Worm (Caenorhabditis elegans) whole organism, mixed stage, embryonic: ENCODE results near the gene R160.5.

Experiments
- M03D4.4 ChIP-seq: sonication (generic microtip); optimal IDR thresholded peaks from 2 replicates; lab custom pipeline; 2017; ENCODE audit warnings: mild to moderate bottlenecking, missing genetic modification characterization, missing compliant biosample characterization
- cnd-1 ChIP-seq: fragments of 200-800 bp; sonication (Bioruptor generic); optimal IDR thresholded peaks from 2 replicates; lab custom pipeline; 2018; ENCODE audit warnings: mild to moderate bottlenecking, missing genetic modification characterization, missing compliant biosample characterization
- elt-3 ChIP-seq: fragments of 150-350 bp; optimal IDR thresholded peaks from 2 replicates; lab custom pipeline; 2014; ENCODE audit warnings: missing biosample characterization, missing genetic modification characterization
- lin-32 ChIP-seq: fragments of 200-800 bp; sonication (Bioruptor generic); optimal IDR thresholded peaks from 2 replicates; lab custom pipeline; 2018; ENCODE audit warnings: mild to moderate bottlenecking, missing genetic modification characterization, missing compliant biosample characterization
- unc-39 ChIP-seq: fragments of 150-350 bp; optimal IDR thresholded peaks from 2 replicates; lab custom pipeline; 2014; ENCODE audit warnings: missing biosample characterization, missing genetic modification characterization
- unc-62 ChIP-seq: fragments of 150-350 bp; optimal IDR thresholded peaks from 2 replicates; lab custom pipeline; 2014; ENCODE audit warnings: missing biosample characterization, missing genetic modification reagents, missing genetic modification characterization

DNA sequence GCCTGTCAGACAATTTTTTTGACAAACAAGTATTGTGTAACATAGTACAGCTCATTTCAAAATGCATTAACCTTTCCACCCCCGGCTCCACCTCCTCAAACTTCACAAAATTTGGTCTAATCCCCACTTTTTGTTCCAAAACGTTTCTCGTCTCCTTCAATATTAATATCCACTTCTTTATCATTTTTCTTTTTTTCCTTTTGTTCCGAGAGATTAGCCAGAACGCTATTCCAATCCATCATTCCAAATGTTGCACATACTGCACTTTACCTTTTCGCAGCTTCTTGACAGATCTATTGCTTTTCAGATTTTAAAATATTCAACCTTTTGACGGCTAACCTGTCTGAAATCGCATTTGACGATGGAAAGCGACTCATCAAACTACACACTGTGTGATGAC lies 32.2 kb upstream of the R160.5 start, which contains the start of gene D1079.1:
- no peak for TF ChIP-seq unc-62
- no peak for TF ChIP-seq unc-39 (tag; lab: Kevin White, UChicago)
- no peak for TF ChIP-seq cnd-1 (tag; lab: Kevin White, UChicago)
- no peak for TF ChIP-seq M03D4.4
- TF ChIP-seq lin-32 = no peak
- no peak for TF ChIP-seq elt-3 (tag; lab: Kevin White, UChicago)
